Worm (Caenorhabditis elegans): ENCODE data around the gene mrpl-11.

mrpl-11 gene

ce11 chrIII:8733237-8733636, 15.8 kb downstream of the mrpl-11 start:
- peak; percentile 87 for TF ChIP-seq pha-4 (tag; optimal IDR thresholded peaks at IDR 0.05)
- no peak for TF ChIP-seq sptf-1 (tag; optimal IDR thresholded peaks at IDR 0.05)

ce11 chrIII:8733667-8734066, 16.2 kb downstream of the mrpl-11 start:
- TF ChIP-seq cnd-1 (tag; optimal IDR thresholded peaks at IDR 0.05) (no peak), M03D4.4 (tag; optimal IDR thresholded peaks at IDR 0.05) (no peak), nhr-28 (tag; optimal IDR thresholded peaks at IDR 0.05) (no peak), sptf-1 (tag; optimal IDR thresholded peaks at IDR 0.05) (no peak)

ce11 chrIII:8734327-8734885, 17.0 kb downstream of the mrpl-11 start:
- TF ChIP-seq zip-8 (tag; optimal IDR thresholded peaks at IDR 0.05) (peak; percentile 26), unc-120 (tag; optimal IDR thresholded peaks at IDR 0.05; ENCODE audit: poor library complexity, severe bottlenecking) (peak; percentile 39), lsy-2 (tag; optimal IDR thresholded peaks at IDR 0.05) (no peak), hlh-1 (tag; optimal IDR thresholded peaks at IDR 0.05) (peak; percentile 70), unc-62 (GFP tag; optimal IDR thresholded peaks at IDR 0.05) (peak; percentile 74), ztf-11 (tag; optimal IDR thresholded peaks at IDR 0.05) (no peak), elt-1 (tag; optimal IDR thresholded peaks at IDR 0.05; ENCODE audit: borderline replicate concordance, insufficient read depth) (no peak), nhr-237 (tag; optimal IDR thresholded peaks at IDR 0.05) (peak; percentile 21)

ce11 chrIII:8737391-8737790, 19.9 kb downstream of the mrpl-11 start:
- TF ChIP-seq elt-1 (tag; optimal IDR thresholded peaks at IDR 0.05; ENCODE audit: borderline replicate concordance, insufficient read depth) (no peak), ces-1 (GFP tag; optimal IDR thresholded peaks at IDR 0.05) (peak; percentile 81)

- TF ChIP-seq zip-8 (tag; optimal IDR thresholded peaks at IDR 0.05) (no peak), sptf-1 (tag; optimal IDR thresholded peaks at IDR 0.05) (no peak), ham-2 (GFP tag; optimal IDR thresholded peaks at IDR 0.05) (no peak), drap-1 (GFP tag; optimal IDR thresholded peaks at IDR 0.05) (no peak), nhr-12 (tag; optimal IDR thresholded peaks at IDR 0.05) (no peak)
Observed at ce11 chrIII:8738289-8738688, 20.8 kb downstream of the mrpl-11 start.

ce11 chrIII:8739126-8739525, 21.7 kb downstream of the mrpl-11 start:
- TF ChIP-seq zip-8 (tag; optimal IDR thresholded peaks at IDR 0.05): no peak
- TF ChIP-seq ceh-39 (tag; optimal IDR thresholded peaks at IDR 0.05): no peak
- TF ChIP-seq drap-1 (GFP tag; optimal IDR thresholded peaks at IDR 0.05): no peak
- TF ChIP-seq lin-32 (GFP tag; optimal IDR thresholded peaks at IDR 0.05): no peak
- TF ChIP-seq lsy-2 (tag; optimal IDR thresholded peaks at IDR 0.05): no peak
- TF ChIP-seq elt-3 (tag; optimal IDR thresholded peaks at IDR 0.05): no peak
- TF ChIP-seq elt-1 (tag; optimal IDR thresholded peaks at IDR 0.05; ENCODE audit: borderline replicate concordance, insufficient read depth): no peak
- TF ChIP-seq M03D4.4 (tag; optimal IDR thresholded peaks at IDR 0.05): no peak
- no peak for TF ChIP-seq pha-4 (tag; optimal IDR thresholded peaks at IDR 0.05)
- no peak for TF ChIP-seq blmp-1 (tag; optimal IDR thresholded peaks at IDR 0.05)
- no peak for TF ChIP-seq nhr-28 (tag; optimal IDR thresholded peaks at IDR 0.05)
- no peak for TF ChIP-seq ztf-11 (tag; optimal IDR thresholded peaks at IDR 0.05)
- TF ChIP-seq cnd-1 (tag; optimal IDR thresholded peaks at IDR 0.05): no peak
- no peak for TF ChIP-seq ceh-83 (GFP tag; optimal IDR thresholded peaks at IDR 0.05)

ce11 chrIII:8739786-8740185, 22.3 kb downstream of the mrpl-11 start:
- TF ChIP-seq lin-32 (GFP tag; optimal IDR thresholded peaks at IDR 0.05) (no peak), unc-120 (tag; optimal IDR thresholded peaks at IDR 0.05; ENCODE audit: poor library complexity, severe bottlenecking) (peak; percentile 2)

- peak; percentile 86 for TF ChIP-seq sptf-1 (tag; optimal IDR thresholded peaks at IDR 0.05)
- no peak for TF ChIP-seq tbx-8 (GFP tag; optimal IDR thresholded peaks at IDR 0.05)
- TF ChIP-seq mep-1 (tag; optimal IDR thresholded peaks at IDR 0.05): peak; percentile 90
- peak; percentile 67 for TF ChIP-seq ceh-39 (tag; optimal IDR thresholded peaks at IDR 0.05)
- TF ChIP-seq ztf-11 (tag; optimal IDR thresholded peaks at IDR 0.05): no peak
- no peak for TF ChIP-seq nhr-12 (tag; optimal IDR thresholded peaks at IDR 0.05)
- TF ChIP-seq M03D4.4 (tag; optimal IDR thresholded peaks at IDR 0.05): peak; percentile 78
- no peak for TF ChIP-seq nhr-28 (tag; optimal IDR thresholded peaks at IDR 0.05)
- no peak for TF ChIP-seq elt-3 (tag; optimal IDR thresholded peaks at IDR 0.05)
- no peak for TF ChIP-seq snpc-4 (tag; optimal IDR thresholded peaks at IDR 0.05)
- peak; percentile 90 for TF ChIP-seq unc-120 (tag; optimal IDR thresholded peaks at IDR 0.05; ENCODE audit: poor library complexity, severe bottlenecking)
- peak; percentile 54 for TF ChIP-seq hlh-1 (tag; optimal IDR thresholded peaks at IDR 0.05)
- TF ChIP-seq sem-2 (GFP tag; optimal IDR thresholded peaks at IDR 0.05): no peak
- TF ChIP-seq ham-2 (GFP tag; optimal IDR thresholded peaks at IDR 0.05): peak; percentile 39
- TF ChIP-seq lsy-2 (tag; optimal IDR thresholded peaks at IDR 0.05): peak; percentile 85
- peak; percentile 82 for TF ChIP-seq zip-8 (tag; optimal IDR thresholded peaks at IDR 0.05)
- peak; percentile 31 for TF ChIP-seq bed-3 (GFP tag; optimal IDR thresholded peaks at IDR 0.05)
- TF ChIP-seq lin-32 (GFP tag; optimal IDR thresholded peaks at IDR 0.05): peak; percentile 4
- TF ChIP-seq unc-39 (tag; optimal IDR thresholded peaks at IDR 0.05): no peak
- no peak for TF ChIP-seq mab-5 (tag; optimal IDR thresholded peaks at IDR 0.05)
- peak; percentile 58 for TF ChIP-seq elt-1 (tag; optimal IDR thresholded peaks at IDR 0.05; ENCODE audit: borderline replicate concordance, insufficient read depth)
- no peak for TF ChIP-seq blmp-1 (tag; optimal IDR thresholded peaks at IDR 0.05)
- peak; percentile 71 for TF ChIP-seq ceh-43 (GFP tag; optimal IDR thresholded peaks at IDR 0.05)
- peak; percentile 76 for TF ChIP-seq drap-1 (GFP tag; optimal IDR thresholded peaks at IDR 0.05)
- TF ChIP-seq nhr-76 (tag; optimal IDR thresholded peaks at IDR 0.05): no peak
- peak; percentile 80 for TF ChIP-seq nhr-237 (tag; optimal IDR thresholded peaks at IDR 0.05)
Observed at ce11 chrIII:8741276-8741860, 23.9 kb downstream of the mrpl-11 start, which contains the start of gene pdhk-2. Gene pdhk-2 (minus strand): TSS chrIII:8741412.
